Fruit fly (Drosophila melanogaster): ENCODE data around the gene CG34288.

The CG34288 gene

DNA sequence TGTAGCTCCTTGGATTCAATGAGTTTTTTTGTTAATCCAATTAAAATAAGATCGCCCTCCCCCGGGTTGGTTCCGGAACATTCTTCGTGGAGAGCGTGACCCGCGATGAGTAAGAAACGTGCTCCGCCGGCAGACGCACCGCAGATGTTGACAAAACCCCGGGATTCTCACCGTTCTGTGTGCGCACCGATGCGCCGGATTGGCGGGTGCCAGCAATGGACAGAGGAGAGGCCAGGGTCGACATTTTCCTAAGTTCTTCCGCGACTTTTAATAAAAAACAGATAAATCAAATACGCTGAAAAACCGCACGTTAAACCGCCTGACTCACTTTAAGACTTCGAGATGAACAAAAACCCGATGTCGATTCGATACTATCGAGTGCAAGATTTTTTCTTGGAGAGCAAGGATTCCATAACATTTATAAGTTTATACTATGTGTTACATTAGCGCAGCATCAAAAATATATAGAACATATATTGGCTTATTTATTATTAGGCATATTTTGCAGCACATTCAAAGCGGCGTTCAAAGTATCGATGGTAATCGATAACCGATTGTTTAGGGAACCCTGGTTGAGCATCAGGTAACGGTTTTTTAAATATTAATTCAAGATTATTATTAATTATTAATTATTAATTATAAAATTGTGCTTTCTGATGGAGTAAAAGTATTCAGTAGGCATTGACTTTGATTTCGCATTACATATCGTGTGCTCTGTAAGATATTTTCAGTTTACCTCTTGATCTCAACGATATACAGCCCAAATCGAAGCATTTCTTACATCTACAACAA lies 44.2 kb upstream of the CG34288 start, which contains the start of the genes CCT1 and tHMG1:
Gene CCT1 (minus strand): TSS at position 352 of the 792 bp plus-strand sequence.
Gene tHMG1 (plus strand): TSS at position 742 of the 792 bp plus-strand sequence.
- no peak for TF ChIP-seq Hr39 (GFP tag; optimal IDR thresholded peaks at IDR 0.05)
- no peak for TF ChIP-seq cyc (GFP tag; optimal IDR thresholded peaks at IDR 0.05)
- TF ChIP-seq CG3032 (tag; optimal IDR thresholded peaks at IDR 0.05) = peak; percentile 27
- TF ChIP-seq fd59A (GFP tag; optimal IDR thresholded peaks at IDR 0.05) = no peak
- no peak for TF ChIP-seq Gug (GFP tag; IDR thresholded peaks at IDR 0.05)
- TF ChIP-seq CG31627 (GFP tag; optimal IDR thresholded peaks at IDR 0.05) = peak; percentile 13
- TF ChIP-seq Lpt (GFP tag; optimal IDR thresholded peaks at IDR 0.05) = no peak
- no peak for TF ChIP-seq svp (GFP tag)
- no peak for TF ChIP-seq Hr4 (GFP tag; optimal IDR thresholded peaks at IDR 0.05)
- TF ChIP-seq esn (GFP tag; optimal IDR thresholded peaks at IDR 0.05) = peak; percentile 45
- no peak for TF ChIP-seq fd85E (GFP tag; optimal IDR thresholded peaks at IDR 0.05)
- no peak for TF ChIP-seq salr (GFP tag; optimal IDR thresholded peaks at IDR 0.05)
- no peak for TF ChIP-seq CG10631 (GFP tag; optimal IDR thresholded peaks at IDR 0.05)
- no peak for TF ChIP-seq topi (GFP tag; optimal IDR thresholded peaks at IDR 0.05)
- no peak for TF ChIP-seq CG8632 (GFP tag; optimal IDR thresholded peaks at IDR 0.05)
- TF ChIP-seq CG34406 (GFP tag; optimal IDR thresholded peaks at IDR 0.05) = no peak
- TF ChIP-seq achi (GFP tag; optimal IDR thresholded peaks at IDR 0.05) = no peak
- TF ChIP-seq spab (GFP tag; optimal IDR thresholded peaks at IDR 0.05) = no peak
- TF ChIP-seq CG11294 (GFP tag; IDR thresholded peaks at IDR 0.05) = no peak
- TF ChIP-seq lz (GFP tag; optimal IDR thresholded peaks at IDR 0.05) = peak; percentile 15
- no peak for TF ChIP-seq CG8119 (GFP tag; IDR thresholded peaks at IDR 0.05)

DNA sequence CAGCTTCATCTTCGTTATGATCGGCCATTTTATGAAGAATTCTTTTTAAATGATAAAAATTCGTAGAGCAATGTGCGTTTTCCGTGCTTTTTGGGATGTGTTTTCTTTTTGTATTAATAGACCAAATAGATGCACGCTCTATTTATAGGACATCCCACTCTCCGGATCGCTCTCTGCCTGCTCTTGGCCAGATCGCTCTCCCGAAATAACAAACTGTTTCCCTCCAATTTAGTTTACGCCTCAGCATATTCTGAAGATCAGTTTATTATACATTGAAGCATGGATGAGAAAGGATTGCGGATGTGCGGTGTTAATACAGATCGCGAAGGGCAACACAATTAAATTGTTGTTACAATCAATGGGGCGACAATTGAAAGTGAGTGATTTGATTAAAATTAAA lies 41.8 kb upstream of the CG34288 start, which contains the start of gene CG5376:
Gene CG5376 (minus strand): TSS at position 101 of the 400 bp plus-strand sequence.
- no peak for TF ChIP-seq acj6 (GFP tag; optimal IDR thresholded peaks at IDR 0.05)
- no peak for TF ChIP-seq Lpt (GFP tag; optimal IDR thresholded peaks at IDR 0.05)
- no peak for TF ChIP-seq fkh (GFP tag; optimal IDR thresholded peaks at IDR 0.05)
- TF ChIP-seq CG8632 (GFP tag; optimal IDR thresholded peaks at IDR 0.05) = no peak
- TF ChIP-seq Smox (GFP tag; optimal IDR thresholded peaks at IDR 0.05) = no peak

DNA sequence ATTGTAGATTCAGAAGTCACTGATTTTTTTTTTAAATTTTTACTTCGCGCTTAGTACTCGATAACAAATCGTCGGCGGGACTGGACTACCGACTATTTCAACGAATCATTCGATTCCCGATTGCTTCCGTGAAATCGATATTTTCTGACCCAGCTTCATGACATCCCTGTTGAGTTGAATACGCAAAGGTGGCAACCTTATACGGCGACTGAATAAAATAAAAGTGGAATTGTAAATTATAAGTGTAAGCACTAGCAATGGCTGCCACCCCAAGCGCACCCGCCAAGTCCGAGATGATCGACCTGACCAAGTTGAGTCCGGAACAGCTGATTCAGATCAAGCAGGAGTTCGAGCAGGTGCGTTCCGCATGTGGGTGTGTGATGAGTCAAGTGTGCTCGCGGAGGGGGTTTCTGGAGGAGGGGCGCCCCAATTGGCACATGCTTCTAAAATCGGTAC lies 40.0 kb upstream of the CG34288 start, which contains the start of gene Pfdn5:
Gene Pfdn5 (plus strand): TSS at position 3 of the 456 bp plus-strand sequence.
- TF ChIP-seq CG10631 (GFP tag; optimal IDR thresholded peaks at IDR 0.05) (no peak), CG16779 (tag; optimal IDR thresholded peaks at IDR 0.05) (no peak)

DNA sequence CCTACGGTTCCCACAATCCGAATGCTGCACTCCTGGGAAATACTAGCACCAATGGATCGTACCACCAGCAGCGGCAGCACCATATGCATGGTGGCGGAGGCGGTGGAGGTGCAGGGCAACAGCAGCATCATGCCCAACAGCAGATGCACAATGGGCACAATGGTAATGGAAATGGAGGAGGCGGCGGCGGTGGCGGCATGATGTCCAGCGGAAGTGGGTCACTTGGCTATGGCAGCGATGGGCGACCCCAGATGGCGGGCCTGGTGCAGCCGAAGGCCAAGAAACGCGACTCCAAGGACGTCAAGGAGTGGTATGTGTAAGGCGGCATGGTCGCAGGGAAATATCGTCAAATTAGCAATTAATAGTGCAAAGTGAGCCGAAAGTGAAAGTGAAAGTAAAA lies 36.5 kb upstream of the CG34288 start:
- TF ChIP-seq CG6276 (GFP tag; optimal IDR thresholded peaks at IDR 0.05) (no peak), CG3032 (tag; optimal IDR thresholded peaks at IDR 0.05) (no peak), eg (GFP tag; IDR thresholded peaks at IDR 0.05) (no peak), Hr38 (GFP tag; optimal IDR thresholded peaks at IDR 0.05) (no peak), svp (GFP tag) (no peak), Ets96B (tag; optimal IDR thresholded peaks at IDR 0.05) (no peak), Hr39 (GFP tag; optimal IDR thresholded peaks at IDR 0.05) (no peak), cyc (GFP tag; optimal IDR thresholded peaks at IDR 0.05) (no peak), Sox15 (GFP tag; optimal IDR thresholded peaks at IDR 0.05) (no peak), CG4318 (GFP tag; optimal IDR thresholded peaks at IDR 0.05) (no peak), CG6163 (GFP tag; IDR thresholded peaks at IDR 0.05) (no peak), OdsH (GFP tag; optimal IDR thresholded peaks at IDR 0.05) (no peak), CG10631 (GFP tag; optimal IDR thresholded peaks at IDR 0.05) (no peak), Met (GFP tag; optimal IDR thresholded peaks at IDR 0.05) (no peak), CG8119 (GFP tag; IDR thresholded peaks at IDR 0.05) (no peak), fd59A (GFP tag; optimal IDR thresholded peaks at IDR 0.05) (no peak), CG6808 (GFP tag; optimal IDR thresholded peaks at IDR 0.05) (no peak), Eip93F (GFP tag; optimal IDR thresholded peaks at IDR 0.05) (no peak), Eip75B (GFP tag; optimal IDR thresholded peaks at IDR 0.05) (no peak), Lpt (GFP tag; optimal IDR thresholded peaks at IDR 0.05) (no peak)

Data from whole organism, prepupa.